Fruit fly (Drosophila melanogaster) whole organism, wandering third instar larva: ENCODE results near the gene woc.
A peak's percentile ranks its signal among the peaks of the same experiment; 100 is the strongest.

Experiments
- Abd-B ChIP-seq: fragments of >200 bp; optimal IDR thresholded peaks from 2 replicates; lab custom pipeline; 2017; ENCODE audit warnings: missing biosample characterization, missing genetic modification characterization
- CG32264 ChIP-seq: fragments of 200-800 bp; sonication (Bioruptor generic); optimal IDR thresholded peaks from 2 replicates; lab custom pipeline; 2016; ENCODE audit warnings: missing biosample characterization, missing genetic modification characterization
- CG9705 ChIP-seq: fragments of 200-800 bp; sonication (Bioruptor generic); optimal IDR thresholded peaks from 2 replicates; lab custom pipeline; 2018; ENCODE audit warnings: missing biosample characterization, mild to moderate bottlenecking, missing genetic modification characterization
- CrebA ChIP-seq: fragments of 200-800 bp; sonication (Bioruptor generic); optimal IDR thresholded peaks from 2 replicates; lab custom pipeline; 2016; ENCODE audit warnings: missing biosample characterization, mild to moderate bottlenecking, missing genetic modification characterization, borderline replicate concordance
- Dfd ChIP-seq: fragments of >200 bp; optimal IDR thresholded peaks from 2 replicates; lab custom pipeline; 2017; ENCODE audit warnings: missing biosample characterization, missing genetic modification characterization
- Dif ChIP-seq: fragments of 200-275, 200-300 bp; sonication (Bioruptor generic); optimal IDR thresholded peaks from 2 replicates; lab custom pipeline; 2018; ENCODE audit warnings: missing biosample characterization, missing genetic modification characterization; ENCODE audit not compliant: partially characterized antibody
- GATAd ChIP-seq: sonication (Bioruptor generic); optimal IDR thresholded peaks from 2 replicates; lab custom pipeline; 2016; ENCODE audit warnings: missing biosample characterization, missing genetic modification characterization
- HLH106 ChIP-seq: fragments of 200-800 bp; optimal IDR thresholded peaks from 3 replicates; lab custom pipeline; 2019; ENCODE audit warnings: missing biosample characterization, mild to moderate bottlenecking, missing genetic modification characterization, moderate library complexity
- Hnf4 ChIP-seq: fragments of 200-800 bp; sonication (Bioruptor generic); optimal IDR thresholded peaks from 2 replicates; lab custom pipeline; 2016; ENCODE audit warnings: missing biosample characterization, mild to moderate bottlenecking, missing genetic modification characterization
- Hr78 ChIP-seq: fragments of >200 bp; optimal IDR thresholded peaks from 2 replicates; lab custom pipeline; 2017; ENCODE audit warnings: missing biosample characterization, missing genetic modification characterization
- Hr83 ChIP-seq: fragments of 200-300 bp; sonication (Bioruptor generic); optimal IDR thresholded peaks from 2 replicates; lab custom pipeline; 2016; ENCODE audit warnings: missing biosample characterization, mild to moderate bottlenecking, missing genetic modification characterization, moderate library complexity; ENCODE audit not compliant: poor library complexity, severe bottlenecking
- Jra ChIP-seq: sonication (Bioruptor generic); optimal IDR thresholded peaks from 2 replicates; lab custom pipeline; 2016; ENCODE audit warnings: missing biosample characterization, missing genetic modification characterization
- Mio ChIP-seq: sonication (Bioruptor generic); optimal IDR thresholded peaks from 2 replicates; lab custom pipeline; 2016; ENCODE audit warnings: missing biosample characterization, missing genetic modification characterization
- Myc ChIP-seq: fragments of >200 bp; optimal IDR thresholded peaks from 2 replicates; lab custom pipeline; 2017
- N ChIP-seq: fragments of >200 bp; optimal IDR thresholded peaks from 2 replicates; lab custom pipeline; 2018; ENCODE audit warnings: missing biosample characterization, missing external identifiers, missing genetic modification characterization
- OdsH ChIP-seq: fragments of 200-800 bp; sonication (Bioruptor generic); optimal IDR thresholded peaks from 2 replicates; lab custom pipeline; 2016; ENCODE audit warnings: missing biosample characterization, mild to moderate bottlenecking, missing genetic modification characterization
- Rel ChIP-seq, 2 experiments: fragments of 200-800 bp; sonication (Bioruptor generic) in 1 of 2; optimal IDR thresholded peaks; 2 replicates in 1 of 2; 3 replicates in 1 of 2; lab custom pipeline; 2016 to 2019; ENCODE audit warnings: mild to moderate bottlenecking in 2 of 2, missing biosample characterization in 2 of 2, missing genetic modification characterization in 2 of 2, moderate library complexity in 1 of 2
- Sp1 ChIP-seq: fragments of 200-800 bp; sonication (Bioruptor generic); optimal IDR thresholded peaks from 3 replicates; lab custom pipeline; 2019; ENCODE audit warnings: missing biosample characterization, mild to moderate bottlenecking, missing genetic modification characterization, moderate library complexity
- Vsx2 ChIP-seq: fragments of 200-300, 225-300 bp; sonication (Bioruptor generic); optimal IDR thresholded peaks from 2 replicates; lab custom pipeline; 2018; ENCODE audit warnings: missing biosample characterization, missing genetic modification characterization; ENCODE audit not compliant: partially characterized antibody
- br ChIP-seq: fragments of 200-800 bp; sonication (Bioruptor generic); optimal IDR thresholded peaks from 2 replicates; lab custom pipeline; 2016; ENCODE audit warnings: missing biosample characterization, missing genetic modification characterization
- brk ChIP-seq: fragments of 200-800 bp; sonication (Bioruptor generic); optimal IDR thresholded peaks from 2 replicates; lab custom pipeline; 2016; ENCODE audit warnings: missing biosample characterization, mild to moderate bottlenecking, missing genetic modification characterization
- dl ChIP-seq, 2 experiments: fragments of 175-275, 200-275 bp in 1 of 2; fragments of 200-275 bp in 1 of 2; sonication (Bioruptor generic); optimal IDR thresholded peaks; lab custom pipeline; 2018; ENCODE audit warnings: mild to moderate bottlenecking in 2 of 2, missing biosample characterization in 2 of 2, missing genetic modification characterization in 2 of 2, moderate library complexity in 2 of 2; ENCODE audit not compliant: partially characterized antibody in 2 of 2, insufficient read depth in 1 of 2
- dmrt93B ChIP-seq: fragments of 200-800 bp; sonication (Bioruptor generic); optimal IDR thresholded peaks from 2 replicates; lab custom pipeline; 2018; ENCODE audit warnings: missing biosample characterization, mild to moderate bottlenecking, missing genetic modification characterization
- dsf ChIP-seq: sonication (Bioruptor generic); optimal IDR thresholded peaks from 2 replicates; lab custom pipeline; 2016; ENCODE audit warnings: missing biosample characterization, missing genetic modification characterization, borderline replicate concordance
- ey ChIP-seq: fragments of 200-800 bp; sonication (Bioruptor generic); optimal IDR thresholded peaks from 2 replicates; lab custom pipeline; 2016; ENCODE audit warnings: missing biosample characterization, missing genetic modification characterization
- foxo ChIP-seq, 2 experiments: fragments of 200-800 bp; sonication (Bioruptor generic); optimal IDR thresholded peaks; 2 replicates in 1 of 2; 3 replicates in 1 of 2; lab custom pipeline; 2016 to 2017; ENCODE audit warnings: missing biosample characterization in 2 of 2, missing genetic modification characterization in 2 of 2
- fru ChIP-seq: fragments of 200-800 bp; sonication (Bioruptor generic); optimal IDR thresholded peaks from 3 replicates; lab custom pipeline; 2016; ENCODE audit warnings: missing biosample characterization, mild to moderate bottlenecking, missing genetic modification characterization
- h ChIP-seq: fragments of 200-800 bp; sonication (Bioruptor generic); optimal IDR thresholded peaks from 3 replicates; lab custom pipeline; 2016; ENCODE audit warnings: missing biosample characterization, mild to moderate bottlenecking, missing genetic modification characterization
- jim ChIP-seq: fragments of 175-275, 200-325 bp; sonication (Bioruptor generic); optimal IDR thresholded peaks from 2 replicates; lab custom pipeline; 2016; ENCODE audit warnings: missing biosample characterization, mild to moderate bottlenecking, missing genetic modification characterization
- lola ChIP-seq: fragments of >200 bp; optimal IDR thresholded peaks from 2 replicates; lab custom pipeline; 2017; ENCODE audit warnings: missing biosample characterization, missing genetic modification characterization
- pan ChIP-seq: fragments of >200 bp; optimal IDR thresholded peaks from 2 replicates; lab custom pipeline; 2017
- psq ChIP-seq: fragments of 200-800 bp; sonication (Bioruptor generic); optimal IDR thresholded peaks from 3 replicates; lab custom pipeline; 2017; ENCODE audit warnings: missing biosample characterization, mild to moderate bottlenecking, missing genetic modification characterization, moderate library complexity
- rgr ChIP-seq: fragments of 200-800 bp; sonication (Bioruptor generic); optimal IDR thresholded peaks from 3 replicates; lab custom pipeline; 2016; ENCODE audit warnings: missing biosample characterization, mild to moderate bottlenecking, missing genetic modification characterization
- sage ChIP-seq: fragments of 200-800 bp; sonication (Bioruptor generic); optimal IDR thresholded peaks from 2 replicates; lab custom pipeline; 2016; ENCODE audit warnings: missing biosample characterization, mild to moderate bottlenecking, missing genetic modification characterization
- sv ChIP-seq: fragments of 200-800 bp; sonication (Bioruptor generic); optimal IDR thresholded peaks from 3 replicates; lab custom pipeline; 2016; ENCODE audit warnings: missing biosample characterization, missing genetic modification characterization
- tai ChIP-seq: sonication (Bioruptor generic); optimal IDR thresholded peaks from 2 replicates; lab custom pipeline; 2016; ENCODE audit warnings: missing biosample characterization, missing genetic modification characterization
- usp ChIP-seq: fragments of >200 bp; optimal IDR thresholded peaks from 2 replicates; lab custom pipeline; 2017; ENCODE audit warnings: missing biosample characterization, missing genetic modification characterization
- woc ChIP-seq: sonication (Bioruptor generic); optimal IDR thresholded peaks from 2 replicates; lab custom pipeline; 2016; ENCODE audit warnings: missing biosample characterization, mild to moderate bottlenecking, missing genetic modification characterization

The woc gene

dm6 chr3R:27282286-27282685 lies 18.4 kb upstream of the woc start, which contains the start of gene mrt:
Gene mrt, minus strand, starts transcription at chr3R:27282661.
- peak; percentile 62 for TF ChIP-seq ey (GFP tag; lab: Kevin White, UChicago)
- TF ChIP-seq rgr: peak; percentile 58
- TF ChIP-seq usp: no peak
- peak; percentile 57 for TF ChIP-seq h
- TF ChIP-seq fru: peak; percentile 73
- TF ChIP-seq CG9705 (GFP tag; lab: Kevin White, UChicago): peak; percentile 9
- peak; percentile 89 for TF ChIP-seq woc (GFP tag; lab: Kevin White, UChicago)
- TF ChIP-seq Myc (lab: Kevin White, UChicago): no peak
- peak; percentile 23 for TF ChIP-seq dmrt93B (GFP tag; lab: Kevin White, UChicago)
- peak; percentile 42 for TF ChIP-seq br (GFP tag; lab: Kevin White, UChicago)
- TF ChIP-seq Hnf4 (GFP tag; lab: Kevin White, UChicago): peak; percentile 64
- peak; percentile 61 for TF ChIP-seq HLH106 (tag; lab: Kevin White, UChicago)
- no peak for TF ChIP-seq dl (GFP tag; optimal IDR thresholded peaks at IDR 0.05; lab: Kevin White, UChicago; ENCODE audit: insufficient read depth in 1 of 2, partially characterized antibody in 2 of 2)
- TF ChIP-seq psq (GFP tag; lab: Kevin White, UChicago): peak; percentile 28
- TF ChIP-seq foxo (GFP tag; optimal IDR thresholded peaks at IDR 0.05; lab: Kevin White, UChicago): peak in 1 of 2 experiments; percentile 73
- no peak for TF ChIP-seq Mio (GFP tag; lab: Kevin White, UChicago)
- peak; percentile 1 for TF ChIP-seq Hr83 (GFP tag; lab: Kevin White, UChicago)
- peak; percentile 34 for TF ChIP-seq Sp1 (GFP tag; lab: Kevin White, UChicago)
- peak; percentile 47 for TF ChIP-seq OdsH (GFP tag; lab: Kevin White, UChicago)
- TF ChIP-seq jim (GFP tag; lab: Kevin White, UChicago): no peak
- TF ChIP-seq sv: peak; percentile 39

- no peak for TF ChIP-seq Rel (GFP tag; optimal IDR thresholded peaks at IDR 0.05; lab: Kevin White, UChicago)
- TF ChIP-seq Rel (tag; optimal IDR thresholded peaks at IDR 0.05; lab: Kevin White, UChicago): no peak
- no peak for TF ChIP-seq usp
- TF ChIP-seq fru: no peak
- TF ChIP-seq Dfd: no peak
- TF ChIP-seq Hr78 (GFP tag; lab: Kevin White, UChicago): no peak
- TF ChIP-seq Vsx2: no peak
- TF ChIP-seq Sp1 (GFP tag; lab: Kevin White, UChicago): no peak
- TF ChIP-seq CG32264: no peak
- TF ChIP-seq dl (GFP tag; optimal IDR thresholded peaks at IDR 0.05; lab: Kevin White, UChicago; ENCODE audit: insufficient read depth in 1 of 2, partially characterized antibody in 2 of 2): no peak
- TF ChIP-seq woc (GFP tag; lab: Kevin White, UChicago): no peak
- no peak for TF ChIP-seq sv
Measured at dm6 chr3R:27281811-27282131, 17.9 kb upstream of the woc start.

dm6 chr3R:27281022-27281810 lies 17.4 kb upstream of the woc start:
- TF ChIP-seq sage (peak; percentile 88), N (peak; percentile 47), foxo (GFP tag; optimal IDR thresholded peaks at IDR 0.05; lab: Kevin White, UChicago) (peak; percentile 83 to 98), sv (peak; percentile 73), Dif (GFP tag; lab: Kevin White, UChicago) (peak; percentile 40), Jra (peak; percentile 80), Rel (GFP tag; optimal IDR thresholded peaks at IDR 0.05; lab: Kevin White, UChicago) (peak; percentile 66), Rel (tag; optimal IDR thresholded peaks at IDR 0.05; lab: Kevin White, UChicago) (peak; percentile 54), dsf (GFP tag; lab: Kevin White, UChicago) (peak; percentile 36), lola (no peak), psq (GFP tag; lab: Kevin White, UChicago) (peak; percentile 92), fru (peak; percentile 97), h (peak; percentile 97), brk (GFP tag; lab: Kevin White, UChicago) (no peak), Vsx2 (no peak), Dfd (no peak), br (GFP tag; lab: Kevin White, UChicago) (peak; percentile 97), HLH106 (tag; lab: Kevin White, UChicago) (peak; percentile 88), CG32264 (peak; percentile 92), rgr (peak; percentile 98), woc (GFP tag; lab: Kevin White, UChicago) (peak; percentile 99), CG9705 (GFP tag; lab: Kevin White, UChicago) (peak; percentile 35), Hr83 (GFP tag; lab: Kevin White, UChicago) (peak; percentile 36), dmrt93B (GFP tag; lab: Kevin White, UChicago) (peak; percentile 87), usp (no peak), ey (GFP tag; lab: Kevin White, UChicago) (peak; percentile 97), dl (GFP tag; optimal IDR thresholded peaks at IDR 0.05; lab: Kevin White, UChicago; ENCODE audit: insufficient read depth in 1 of 2, partially characterized antibody in 2 of 2) (no peak), Myc (lab: Kevin White, UChicago) (no peak), pan (no peak), OdsH (GFP tag; lab: Kevin White, UChicago) (peak; percentile 97), tai (GFP tag; lab: Kevin White, UChicago) (no peak), Abd-B (GFP tag; lab: Kevin White, UChicago) (peak; percentile 14), CrebA (GFP tag; lab: Kevin White, UChicago) (no peak), Hr78 (GFP tag; lab: Kevin White, UChicago) (no peak), Hnf4 (GFP tag; lab: Kevin White, UChicago) (peak; percentile 93), jim (GFP tag; lab: Kevin White, UChicago) (peak; percentile 18), GATAd (GFP tag; lab: Kevin White, UChicago) (no peak), Sp1 (GFP tag; lab: Kevin White, UChicago) (peak; percentile 92), Mio (GFP tag; lab: Kevin White, UChicago) (peak; percentile 91)
